Worm (Caenorhabditis elegans) whole organism, midembryonic: ENCODE data around the gene col-167.

ENCODE experiments used
- T22C8.4 ChIP-seq: fragments of 200-800 bp; sonication (Bioruptor generic); IDR thresholded peaks from 2 replicates; pipeline ENCODE4 v1.3.6; 2022; ENCODE audit warnings: missing genetic modification characterization, missing compliant biosample characterization
- cog-1 ChIP-seq: sonication (generic microtip); optimal IDR thresholded peaks from 2 replicates; lab custom pipeline; 2016; ENCODE audit warnings: missing genetic modification characterization, missing compliant biosample characterization
- flt-1 ChIP-seq: fragments of 200-800 bp; sonication (Bioruptor generic); IDR thresholded peaks from 2 replicates; pipeline ENCODE4 v1.3.6; 2022; ENCODE audit warnings: missing genetic modification characterization, missing compliant biosample characterization
- klf-2 ChIP-seq: fragments of 200-800 bp; sonication (Bioruptor generic); conservative IDR thresholded peaks from 2 replicates; pipeline ENCODE4 v1.3.6; 2022; ENCODE audit warnings: missing genetic modification reagents, missing genetic modification characterization, missing compliant biosample characterization
- med-1 ChIP-seq: sonication (generic microtip); optimal IDR thresholded peaks from 2 replicates; lab custom pipeline; 2017; ENCODE audit warnings: missing genetic modification characterization, mild to moderate bottlenecking, missing compliant biosample characterization, antibody characterized with exemption, missing genetic modification reagents; ENCODE audit not compliant: insufficient read depth
- ref-1 ChIP-seq: fragments of 200-800 bp; sonication (Bioruptor generic); conservative IDR thresholded peaks from 2 replicates; pipeline ENCODE4 v1.3.6; 2022; ENCODE audit warnings: missing genetic modification reagents, missing genetic modification characterization, missing compliant biosample characterization
- tab-1 ChIP-seq: fragments of 200-800 bp; sonication (Bioruptor generic); IDR thresholded peaks from 2 replicates; pipeline ENCODE4 v1.3.6; 2022; ENCODE audit warnings: missing genetic modification characterization, missing compliant biosample characterization
- ztf-23 ChIP-seq: fragments of 200-800 bp; sonication (Bioruptor generic); IDR thresholded peaks from 2 replicates; pipeline ENCODE4 v1.3.6; 2022; ENCODE audit warnings: missing genetic modification reagents, missing genetic modification characterization, missing compliant biosample characterization
- ztf-29 ChIP-seq: fragments of 200-800 bp; sonication (Bioruptor generic); IDR thresholded peaks from 2 replicates; pipeline ENCODE4 v1.3.6; 2022; ENCODE audit warnings: missing genetic modification reagents, missing genetic modification characterization, missing compliant biosample characterization

The col-167 gene

DNA sequence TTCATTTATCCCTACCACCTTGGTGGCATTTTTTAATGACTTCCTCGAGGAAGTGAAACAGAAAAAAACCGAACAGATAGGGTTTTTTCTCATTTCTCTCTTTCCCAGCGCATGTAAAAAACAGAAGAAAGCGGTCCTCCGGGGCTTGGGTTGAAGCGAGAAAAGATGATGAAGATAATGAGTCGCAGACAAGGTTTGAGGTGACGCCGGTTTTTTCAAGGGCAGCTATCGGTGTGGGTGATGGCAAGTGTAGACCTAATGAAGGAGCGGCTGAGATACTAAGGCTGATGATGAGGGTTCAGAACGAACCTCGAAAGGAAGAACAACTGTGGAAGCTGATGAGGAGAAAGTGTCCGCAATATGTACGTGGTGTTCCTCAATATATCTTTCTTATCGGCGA lies 2.4 kb upstream of the col-167 start:
- TF ChIP-seq ztf-29 (GFP tag; lab: Robert Waterston, UW) (no peak), klf-2 (GFP tag; lab: Robert Waterston, UW) (no peak), ztf-23 (GFP tag; lab: Robert Waterston, UW) (no peak), flt-1 (GFP tag; lab: Robert Waterston, UW) (no peak), med-1 (no peak)

ce11 chrX:6321380-6321779 lies 1.9 kb upstream of the col-167 start:
- no peak for TF ChIP-seq T22C8.4
- no peak for TF ChIP-seq flt-1 (GFP tag; lab: Robert Waterston, UW)
- TF ChIP-seq ztf-29 (GFP tag; lab: Robert Waterston, UW): no peak
- no peak for TF ChIP-seq klf-2 (GFP tag; lab: Robert Waterston, UW)
- no peak for TF ChIP-seq ztf-23 (GFP tag; lab: Robert Waterston, UW)
- TF ChIP-seq ref-1 (GFP tag; lab: Robert Waterston, UW): no peak
- TF ChIP-seq tab-1 (GFP tag; lab: Robert Waterston, UW): no peak
- no peak for TF ChIP-seq med-1
- TF ChIP-seq cog-1 (tag; lab: Kevin White, UChicago): no peak

DNA sequence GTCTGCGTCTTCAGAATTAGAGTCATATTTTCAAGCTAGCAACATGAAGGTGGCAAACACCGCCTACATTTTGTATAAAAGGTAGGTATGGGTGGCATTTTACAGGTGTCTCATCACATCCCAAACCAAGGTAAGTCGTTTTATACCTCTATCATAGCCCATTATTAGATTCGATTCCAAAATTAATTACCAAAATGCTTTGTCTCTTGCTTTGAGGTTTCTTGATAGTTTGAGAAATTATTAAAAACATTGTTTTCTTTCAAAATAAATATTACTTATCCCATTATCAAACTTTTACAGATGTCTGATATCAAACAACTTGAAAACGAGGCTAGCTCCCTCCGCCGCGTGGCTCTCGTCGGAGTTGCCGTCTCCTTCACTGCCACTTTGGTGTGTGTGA lies 2.8 kb downstream of the col-167 start, which contains the start of gene col-168:
Gene col-168 (plus strand): TSS at position 301 of the 400 bp plus-strand sequence.
- TF ChIP-seq cog-1 (tag; lab: Kevin White, UChicago): no peak
- TF ChIP-seq T22C8.4: no peak
- no peak for TF ChIP-seq flt-1 (GFP tag; lab: Robert Waterston, UW)
- no peak for TF ChIP-seq tab-1 (GFP tag; lab: Robert Waterston, UW)
- no peak for TF ChIP-seq ref-1 (GFP tag; lab: Robert Waterston, UW)
- TF ChIP-seq ztf-23 (GFP tag; lab: Robert Waterston, UW): no peak
- TF ChIP-seq ztf-29 (GFP tag; lab: Robert Waterston, UW): no peak
- no peak for TF ChIP-seq klf-2 (GFP tag; lab: Robert Waterston, UW)
- no peak for TF ChIP-seq med-1

DNA sequence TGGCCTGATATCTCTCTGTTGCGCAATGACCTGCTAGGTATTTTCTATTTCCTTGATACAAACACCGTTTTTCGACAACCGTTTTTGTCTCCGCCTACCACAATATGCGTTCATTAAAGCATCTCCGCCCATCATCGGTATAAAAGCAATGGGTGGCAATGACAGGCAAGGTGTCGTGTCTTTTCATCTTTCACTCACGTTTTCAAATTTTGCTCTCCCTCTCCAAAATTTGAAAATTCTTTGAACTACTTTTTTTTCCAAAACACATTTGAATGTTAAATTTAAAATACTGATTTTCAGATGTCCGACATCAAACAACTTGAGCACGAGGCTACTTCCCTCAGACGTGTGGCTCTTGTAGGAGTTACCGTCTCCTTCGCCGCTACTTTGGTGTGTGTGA lies 5.6 kb downstream of the col-167 start, which contains the start of gene col-169:
Gene col-169 (plus strand): TSS at position 301 of the 400 bp plus-strand sequence.
- TF ChIP-seq cog-1 (tag; lab: Kevin White, UChicago) (no peak), flt-1 (GFP tag; lab: Robert Waterston, UW) (no peak), tab-1 (GFP tag; lab: Robert Waterston, UW) (no peak), ref-1 (GFP tag; lab: Robert Waterston, UW) (no peak), T22C8.4 (no peak), klf-2 (GFP tag; lab: Robert Waterston, UW) (no peak), ztf-23 (GFP tag; lab: Robert Waterston, UW) (no peak), med-1 (no peak), ztf-29 (GFP tag; lab: Robert Waterston, UW) (no peak)

ce11 chrX:6331409-6331808 lies 8.1 kb downstream of the col-167 start, which contains the start of gene col-170:
Gene col-170 (plus strand): TSS chrX:6331709.
- no peak for TF ChIP-seq tab-1 (GFP tag; lab: Robert Waterston, UW)
- TF ChIP-seq ref-1 (GFP tag; lab: Robert Waterston, UW): no peak
- TF ChIP-seq cog-1 (tag; lab: Kevin White, UChicago): no peak

ce11 chrX:6333998-6334397 lies 10.7 kb downstream of the col-167 start, which contains the start of gene col-171:
Gene col-171 (plus strand): TSS chrX:6334298.
- no peak for TF ChIP-seq T22C8.4
- no peak for TF ChIP-seq flt-1 (GFP tag; lab: Robert Waterston, UW)
- TF ChIP-seq ztf-29 (GFP tag; lab: Robert Waterston, UW): no peak
- TF ChIP-seq klf-2 (GFP tag; lab: Robert Waterston, UW): no peak
- TF ChIP-seq ref-1 (GFP tag; lab: Robert Waterston, UW): no peak
- TF ChIP-seq med-1: no peak
- no peak for TF ChIP-seq tab-1 (GFP tag; lab: Robert Waterston, UW)
- no peak for TF ChIP-seq cog-1 (tag; lab: Kevin White, UChicago)
- TF ChIP-seq ztf-23 (GFP tag; lab: Robert Waterston, UW): no peak

DNA sequence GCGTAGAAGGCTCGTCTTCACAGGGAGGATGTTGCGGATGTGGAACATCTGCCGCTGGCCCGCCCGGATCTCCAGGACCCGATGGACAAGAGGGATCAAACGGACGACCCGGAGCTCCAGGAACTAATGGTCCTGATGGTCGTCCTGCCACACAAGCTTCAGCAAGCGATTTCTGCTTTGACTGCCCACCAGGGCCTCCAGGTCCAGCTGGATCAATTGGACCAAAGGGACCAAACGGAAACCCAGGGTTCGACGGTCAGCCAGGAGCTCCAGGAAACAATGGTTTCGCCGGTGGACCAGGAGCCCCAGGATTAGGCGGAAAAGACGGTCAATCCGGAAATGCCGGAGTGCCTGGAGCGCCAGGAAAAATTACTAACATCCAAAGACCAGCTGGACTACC lies 11.3 kb downstream of the col-167 start:
- TF ChIP-seq ztf-29 (GFP tag; lab: Robert Waterston, UW): no peak
- TF ChIP-seq klf-2 (GFP tag; lab: Robert Waterston, UW): no peak
- no peak for TF ChIP-seq T22C8.4
- TF ChIP-seq ztf-23 (GFP tag; lab: Robert Waterston, UW): no peak
- no peak for TF ChIP-seq cog-1 (tag; lab: Kevin White, UChicago)
- no peak for TF ChIP-seq ref-1 (GFP tag; lab: Robert Waterston, UW)
- no peak for TF ChIP-seq tab-1 (GFP tag; lab: Robert Waterston, UW)
- no peak for TF ChIP-seq med-1

DNA sequence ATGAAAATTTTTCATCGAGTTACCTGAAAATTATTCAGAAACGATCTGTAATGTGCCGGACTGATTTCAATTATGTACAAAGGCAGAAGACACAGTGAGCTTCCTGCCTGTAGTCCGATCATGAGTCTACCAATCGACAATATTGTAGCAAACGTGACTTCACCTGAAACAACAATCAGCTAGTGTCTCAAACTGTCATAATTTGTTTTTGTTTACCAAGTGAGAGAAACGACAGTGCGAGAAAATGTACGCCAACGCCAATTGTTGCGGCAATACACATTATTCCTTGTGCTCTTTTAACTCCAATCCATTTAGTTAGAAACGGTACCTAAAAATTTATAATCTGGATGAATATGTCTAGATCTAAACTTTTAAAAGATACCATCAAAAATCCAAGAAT lies 14.1 kb downstream of the col-167 start:
- TF ChIP-seq ref-1 (GFP tag; lab: Robert Waterston, UW) (no peak), ztf-29 (GFP tag; lab: Robert Waterston, UW) (no peak), T22C8.4 (no peak), klf-2 (GFP tag; lab: Robert Waterston, UW) (no peak), med-1 (no peak), tab-1 (GFP tag; lab: Robert Waterston, UW) (no peak), cog-1 (tag; lab: Kevin White, UChicago) (no peak), ztf-23 (GFP tag; lab: Robert Waterston, UW) (no peak), flt-1 (GFP tag; lab: Robert Waterston, UW) (no peak)

DNA sequence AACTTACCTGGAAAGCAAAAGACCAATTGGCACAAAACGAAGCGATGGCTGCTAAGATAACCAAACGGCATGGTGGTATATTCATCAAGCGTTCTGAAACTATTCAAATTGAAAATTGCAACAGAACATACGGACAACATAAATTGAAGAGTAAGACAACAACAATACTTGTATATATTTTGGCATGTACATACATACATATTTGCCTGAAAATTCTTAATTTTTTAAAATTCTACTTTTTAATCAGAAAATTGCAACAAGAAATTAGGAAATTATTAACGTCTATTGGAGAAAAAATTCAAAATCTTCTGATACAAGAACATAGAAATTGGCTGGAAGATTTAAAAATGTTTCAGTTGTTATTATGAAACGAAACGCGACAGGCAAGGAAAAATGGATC lies 14.7 kb downstream of the col-167 start, which contains the start of gene C03B1.13:
Gene C03B1.13 (minus strand): TSS at position 101 of the 400 bp plus-strand sequence.
- TF ChIP-seq med-1: no peak
- no peak for TF ChIP-seq cog-1 (tag; lab: Kevin White, UChicago)
- TF ChIP-seq tab-1 (GFP tag; lab: Robert Waterston, UW): no peak
- no peak for TF ChIP-seq ref-1 (GFP tag; lab: Robert Waterston, UW)
- TF ChIP-seq ztf-23 (GFP tag; lab: Robert Waterston, UW): no peak
- TF ChIP-seq ztf-29 (GFP tag; lab: Robert Waterston, UW): no peak
- TF ChIP-seq flt-1 (GFP tag; lab: Robert Waterston, UW): no peak
- no peak for TF ChIP-seq T22C8.4
- TF ChIP-seq klf-2 (GFP tag; lab: Robert Waterston, UW): no peak

DNA sequence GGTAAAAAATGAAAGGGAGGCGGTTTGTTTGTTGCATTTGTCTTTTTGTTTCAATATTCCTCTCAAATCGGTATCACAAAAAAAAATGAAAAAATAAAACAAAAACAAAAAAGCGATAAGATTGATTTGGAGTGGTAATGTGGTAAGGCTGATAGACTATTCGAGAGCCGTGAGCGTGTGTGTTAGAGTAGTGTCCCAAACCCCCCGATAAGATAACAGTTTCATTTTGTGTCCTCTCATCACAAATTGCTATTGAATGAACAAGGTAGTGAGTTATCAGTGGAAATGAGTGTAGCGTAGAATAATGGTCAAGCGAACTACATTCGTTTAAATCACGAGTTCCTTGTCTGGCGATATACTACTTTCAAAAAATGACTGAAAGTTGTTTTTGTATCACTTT lies 15.2 kb downstream of the col-167 start:
- no peak for TF ChIP-seq ref-1 (GFP tag; lab: Robert Waterston, UW)
